Worm (Caenorhabditis elegans): ENCODE results near the gene W03C9.2.

W03C9.2 gene

DNA sequence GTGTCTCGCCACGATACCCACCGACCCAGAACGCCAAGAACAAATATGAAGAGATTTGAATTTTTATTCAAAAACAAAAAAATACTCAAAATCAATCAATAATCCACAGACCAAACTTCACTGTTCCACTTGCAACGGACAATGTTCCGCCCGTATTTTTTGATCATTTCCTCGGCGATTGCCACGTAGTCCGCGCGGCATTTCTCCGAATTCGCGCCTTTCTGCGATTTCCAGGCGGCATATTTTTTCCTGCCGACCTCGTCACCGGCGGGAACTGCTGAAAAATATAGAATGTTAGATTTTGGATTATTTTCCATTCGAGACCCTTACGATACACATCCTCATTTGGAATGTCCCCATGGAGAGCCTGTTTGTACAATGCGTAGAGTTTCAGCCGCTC lies 10.1 kb downstream of the W03C9.2 start:
- TF ChIP-seq dao-5 (tag; optimal IDR thresholded peaks at IDR 0.05) (no peak), him-1 (tag; optimal IDR thresholded peaks at IDR 0.05) (no peak), W03F9.2 (tag; optimal IDR thresholded peaks at IDR 0.05) (no peak)

DNA sequence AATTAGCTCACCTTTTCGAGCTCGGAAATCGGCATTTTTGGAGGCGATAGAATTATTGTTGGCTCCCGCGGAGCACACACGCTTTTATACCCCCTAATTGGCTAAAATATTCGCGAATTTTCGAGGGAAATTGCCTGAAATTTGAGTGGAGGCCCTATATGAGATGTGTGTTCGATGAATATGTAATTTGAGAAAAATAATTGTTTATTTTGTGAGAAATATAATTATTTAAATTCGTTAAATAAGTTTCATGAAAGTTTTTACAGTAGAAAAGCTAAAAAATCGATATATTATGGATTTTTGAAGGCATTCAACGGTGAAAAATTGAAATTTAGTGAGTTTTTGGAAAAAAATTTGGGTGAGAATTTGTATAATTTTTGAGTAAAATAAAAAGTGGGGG lies 11.5 kb downstream of the W03C9.2 start, which contains the start of gene acbp-6:
acbp-6 (minus strand) TSS at position 101 of the 400 bp plus-strand sequence.
- TF ChIP-seq W03F9.2 (tag; optimal IDR thresholded peaks at IDR 0.05) (no peak), dao-5 (tag; optimal IDR thresholded peaks at IDR 0.05) (no peak), him-1 (tag; optimal IDR thresholded peaks at IDR 0.05) (no peak)

DNA sequence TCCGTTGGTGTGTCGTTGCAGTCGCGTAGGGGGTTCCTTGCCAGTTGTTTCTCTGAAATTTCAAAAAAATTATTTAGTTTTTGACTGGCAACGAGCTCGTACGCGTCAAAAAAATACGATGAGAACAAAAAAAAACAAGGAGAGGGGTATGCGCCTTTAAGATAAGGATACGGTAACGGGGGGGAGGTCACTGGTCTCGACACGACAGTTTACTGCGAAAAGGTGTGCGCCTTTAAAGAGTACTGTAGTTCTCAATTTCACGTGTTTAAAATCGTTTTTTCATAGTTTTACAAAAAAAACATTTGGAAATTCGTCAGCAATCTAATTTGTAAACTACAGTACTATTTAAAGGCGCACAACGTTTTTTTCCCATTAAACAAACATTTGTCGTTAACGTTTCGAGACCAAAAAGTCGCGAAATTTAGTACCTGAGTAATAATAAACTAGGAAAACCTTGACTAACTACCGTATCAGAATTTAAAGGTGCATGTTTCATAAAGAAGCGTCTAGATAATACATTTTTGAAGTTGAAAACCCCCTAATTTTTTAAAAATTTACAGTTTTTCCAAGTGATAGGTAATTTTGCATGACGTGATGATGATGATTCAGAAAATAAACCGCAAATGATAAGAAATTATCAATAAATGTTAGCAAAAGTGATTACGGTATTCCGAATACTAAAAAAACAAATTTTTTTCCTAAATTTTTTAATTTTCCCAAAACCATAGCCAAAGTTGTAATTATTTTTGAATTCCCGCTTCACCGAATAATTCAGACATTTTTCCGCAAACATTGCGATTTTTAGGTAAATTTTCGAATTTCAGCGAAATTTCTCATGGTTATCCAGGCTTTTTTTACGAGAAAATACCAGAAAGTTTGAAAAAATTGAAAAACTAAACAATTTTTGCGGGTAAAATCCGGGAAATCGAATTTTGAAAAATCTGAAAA lies 12.2 kb downstream of the W03C9.2 start:
- TF ChIP-seq dao-5 (tag; optimal IDR thresholded peaks at IDR 0.05): no peak
- no peak for TF ChIP-seq W03F9.2 (tag; optimal IDR thresholded peaks at IDR 0.05)
- no peak for TF ChIP-seq him-1 (tag; optimal IDR thresholded peaks at IDR 0.05)

DNA sequence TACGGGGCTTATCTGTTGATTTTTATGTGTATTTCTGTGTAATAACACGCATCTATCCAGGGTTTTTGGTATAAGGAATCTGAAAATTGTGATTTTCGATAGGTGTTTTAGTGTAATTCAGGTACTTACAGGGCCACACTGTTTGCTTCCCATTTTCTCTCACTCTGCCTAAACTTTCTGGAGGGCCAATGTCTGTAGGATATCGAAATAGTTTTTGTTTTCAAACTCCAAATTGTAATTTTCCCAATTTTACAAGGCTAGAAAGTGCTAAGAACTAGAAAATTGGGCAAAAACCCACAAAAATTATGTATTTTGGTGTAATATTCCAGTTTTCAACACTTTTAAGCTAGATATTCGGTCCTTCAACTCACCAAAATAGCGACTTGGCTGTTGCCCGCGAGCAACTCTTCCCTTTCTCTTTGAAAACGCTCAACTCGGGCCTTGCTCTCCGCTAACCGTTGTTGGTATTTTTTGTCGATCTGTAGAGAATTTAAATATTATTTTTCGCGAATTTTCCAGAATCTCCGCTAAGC lies 14.6 kb downstream of the W03C9.2 start:
- TF ChIP-seq dao-5 (tag; optimal IDR thresholded peaks at IDR 0.05) (no peak), him-1 (tag; optimal IDR thresholded peaks at IDR 0.05) (no peak), W03F9.2 (tag; optimal IDR thresholded peaks at IDR 0.05) (no peak)

ce11 chrII:11977363-11977762 lies 15.2 kb downstream of the W03C9.2 start, which contains the start of gene Y17G7B.21:
Gene Y17G7B.21 (minus strand): TSS chrII:11977661.
- no peak for TF ChIP-seq W03F9.2 (tag; optimal IDR thresholded peaks at IDR 0.05)
- no peak for TF ChIP-seq dao-5 (tag; optimal IDR thresholded peaks at IDR 0.05)
- no peak for TF ChIP-seq him-1 (tag; optimal IDR thresholded peaks at IDR 0.05)

DNA sequence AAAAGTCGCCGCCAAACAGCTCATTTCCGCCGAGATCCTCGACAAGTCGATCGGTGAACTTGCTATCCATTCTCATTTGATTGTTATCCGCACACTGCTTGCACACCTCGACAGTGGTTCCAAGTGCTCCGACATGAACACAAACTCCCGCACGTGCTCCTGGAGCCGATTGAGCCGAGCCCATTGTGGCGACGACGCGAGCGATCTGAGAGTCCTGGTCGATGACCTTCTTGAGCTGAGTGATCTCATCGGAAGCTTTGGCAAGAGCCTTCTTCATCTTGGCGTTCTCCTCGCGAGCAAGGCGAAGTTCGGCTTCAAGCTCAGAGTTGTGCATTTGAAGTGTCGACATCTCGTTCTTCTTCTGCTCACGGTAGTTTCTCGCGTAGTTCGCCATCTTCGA lies 16.3 kb downstream of the W03C9.2 start:
- TF ChIP-seq him-1 (tag; optimal IDR thresholded peaks at IDR 0.05) (no peak), W03F9.2 (tag; optimal IDR thresholded peaks at IDR 0.05) (no peak), dao-5 (tag; optimal IDR thresholded peaks at IDR 0.05) (no peak)

DNA sequence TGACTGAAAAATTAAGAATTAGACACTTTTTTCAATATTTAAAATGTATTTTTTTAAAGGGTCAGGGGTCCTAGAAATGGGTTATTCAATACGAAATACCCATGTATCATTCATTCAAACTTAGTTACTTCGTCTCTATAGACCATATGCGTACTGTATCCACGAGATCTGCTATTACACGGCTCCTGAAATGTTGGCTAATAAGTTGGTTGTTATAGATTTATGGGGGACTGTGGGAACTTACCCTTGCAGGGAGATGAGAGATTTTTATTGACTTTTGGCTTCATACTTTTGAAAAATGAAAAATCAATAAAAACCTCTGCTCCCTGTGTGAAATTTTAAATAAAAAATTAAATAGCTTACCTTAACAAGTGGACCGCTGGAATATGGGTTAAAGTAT lies 16.8 kb downstream of the W03C9.2 start:
- TF ChIP-seq dao-5 (tag; optimal IDR thresholded peaks at IDR 0.05): no peak

DNA sequence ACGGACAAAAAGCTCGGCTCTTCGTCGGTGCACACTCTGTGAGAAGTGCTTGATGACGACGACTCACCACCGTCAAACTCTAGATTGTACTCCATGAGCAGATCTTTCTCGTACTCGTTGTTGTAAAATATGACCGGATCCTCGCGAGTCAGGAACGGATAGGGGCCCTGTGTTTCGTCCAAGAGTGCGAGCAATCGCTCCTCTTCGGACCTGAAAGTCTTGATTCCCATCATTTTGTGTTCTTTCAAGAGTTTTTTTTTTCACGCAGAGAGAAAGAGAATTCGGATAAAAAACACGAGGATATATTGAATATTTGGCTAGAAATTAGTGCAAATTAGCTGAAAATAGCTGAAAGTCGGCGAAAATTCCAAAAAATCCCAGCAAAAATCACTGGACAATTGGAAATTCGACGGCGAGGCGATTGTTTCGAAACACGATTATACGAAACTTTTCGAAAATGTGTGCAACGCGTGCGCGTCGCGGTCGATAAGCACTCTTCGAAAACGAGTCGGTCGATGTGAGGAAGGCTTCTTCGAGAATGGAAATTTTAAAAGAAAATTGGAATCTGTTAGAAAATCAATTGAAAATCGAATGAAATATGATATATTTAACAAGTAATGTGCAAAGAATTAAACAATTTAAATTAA lies 17.4 kb downstream of the W03C9.2 start, which contains the start of the genes ash-2 and Y17G7B.20:
ash-2 (plus strand) TSS at position 390 of the 647 bp plus-strand sequence.
Y17G7B.20 (minus strand) TSS at position 396 of the 647 bp plus-strand sequence.
- no peak for TF ChIP-seq him-1 (tag; optimal IDR thresholded peaks at IDR 0.05)
- TF ChIP-seq dao-5 (tag; optimal IDR thresholded peaks at IDR 0.05): no peak
- no peak for TF ChIP-seq W03F9.2 (tag; optimal IDR thresholded peaks at IDR 0.05)

DNA sequence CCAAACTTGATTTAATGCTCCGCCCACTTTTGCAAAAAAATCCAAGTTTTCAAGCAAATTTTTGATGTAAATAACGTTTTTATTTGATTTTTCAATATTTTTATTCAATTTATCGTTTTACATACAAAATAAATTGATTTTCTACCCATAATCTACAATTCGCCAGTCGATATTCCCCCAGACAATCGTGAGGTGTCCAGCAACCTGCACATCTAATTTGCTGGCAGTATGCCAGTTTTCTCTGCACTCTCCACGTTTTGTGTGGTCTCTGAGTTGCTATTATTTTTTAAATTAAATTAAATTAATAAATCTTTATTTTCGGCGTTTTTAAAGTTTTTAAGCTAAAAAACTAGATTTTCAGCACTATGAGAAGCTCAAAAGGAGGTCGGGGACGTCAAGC lies 17.9 kb downstream of the W03C9.2 start:
- TF ChIP-seq dao-5 (tag; optimal IDR thresholded peaks at IDR 0.05) (no peak), W03F9.2 (tag; optimal IDR thresholded peaks at IDR 0.05) (peak; percentile 93), him-1 (tag; optimal IDR thresholded peaks at IDR 0.05) (peak; percentile 72)

ce11 chrII:11988724-11989123 lies 26.6 kb downstream of the W03C9.2 start, which contains the start of gene Y17G7B.3:
Gene Y17G7B.3 (plus strand): TSS chrII:11989024.
- TF ChIP-seq him-1 (tag; optimal IDR thresholded peaks at IDR 0.05) (no peak), dao-5 (tag; optimal IDR thresholded peaks at IDR 0.05) (no peak), W03F9.2 (tag; optimal IDR thresholded peaks at IDR 0.05) (no peak)

DNA sequence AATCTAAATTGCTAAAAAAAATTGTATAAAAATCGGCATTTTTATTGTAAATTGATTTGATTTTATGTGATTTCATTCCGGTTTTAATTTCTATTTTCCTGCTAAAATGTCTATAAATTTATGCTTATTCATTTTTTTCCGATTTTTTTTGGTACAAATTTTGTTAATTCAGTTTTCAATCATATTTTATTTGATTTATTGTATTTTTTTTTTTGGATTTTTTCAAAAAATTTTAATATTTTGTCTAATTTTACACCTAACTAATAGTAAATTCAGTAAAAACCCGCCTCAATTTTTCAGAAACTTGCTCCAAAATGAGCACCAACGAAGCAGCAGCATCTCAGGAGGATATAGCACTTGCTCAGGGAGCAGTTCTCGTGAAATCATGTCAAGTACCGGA lies 30.5 kb downstream of the W03C9.2 start, which contains the start of gene dhps-1:
dhps-1 (plus strand) TSS at position 301 of the 400 bp plus-strand sequence.
- no peak for TF ChIP-seq W03F9.2 (tag; optimal IDR thresholded peaks at IDR 0.05)

DNA sequence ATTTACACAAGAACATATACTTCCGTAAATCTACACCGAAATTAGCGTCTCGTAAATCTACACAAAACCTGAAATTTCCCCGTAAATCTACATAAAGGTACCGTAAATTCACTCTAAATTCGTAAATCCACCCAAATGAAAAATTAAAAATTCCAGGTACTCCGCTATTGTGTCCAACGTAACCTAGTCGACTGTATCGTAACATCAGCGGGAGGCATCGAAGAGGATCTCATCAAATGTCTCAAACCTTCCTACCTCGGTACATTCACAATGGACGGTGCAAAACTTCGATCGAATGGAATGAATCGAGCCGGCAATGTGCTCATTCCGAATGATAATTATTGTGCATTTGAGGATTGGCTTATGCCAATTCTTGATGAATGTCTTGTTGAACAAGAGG lies 32.8 kb downstream of the W03C9.2 start:
- no peak for TF ChIP-seq W03F9.2 (tag; optimal IDR thresholded peaks at IDR 0.05)
- TF ChIP-seq dao-5 (tag; optimal IDR thresholded peaks at IDR 0.05): no peak
- TF ChIP-seq him-1 (tag; optimal IDR thresholded peaks at IDR 0.05): no peak

DNA sequence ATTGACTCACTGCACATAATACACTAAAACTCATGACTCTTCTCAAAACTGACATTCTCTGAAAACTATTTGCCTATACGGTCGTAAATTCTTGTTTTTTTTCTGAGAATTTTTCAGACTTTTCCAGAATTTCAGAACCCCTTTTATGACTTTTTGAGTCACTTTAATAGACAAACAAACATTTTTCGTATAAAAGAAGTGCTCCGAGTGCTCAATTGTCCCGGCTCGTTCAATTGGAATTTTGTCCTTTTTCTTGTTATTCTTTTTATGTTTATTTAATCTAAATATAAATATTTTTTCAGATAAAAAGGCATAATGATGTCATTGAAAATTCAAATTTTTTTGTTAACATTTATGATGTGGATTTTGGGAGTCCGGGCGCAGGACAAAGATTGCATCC lies 36.7 kb downstream of the W03C9.2 start, which contains the start of gene Y17G7B.23:
Y17G7B.23 (plus strand) TSS at position 301 of the 400 bp plus-strand sequence.
- TF ChIP-seq dao-5 (tag; optimal IDR thresholded peaks at IDR 0.05): no peak

DNA sequence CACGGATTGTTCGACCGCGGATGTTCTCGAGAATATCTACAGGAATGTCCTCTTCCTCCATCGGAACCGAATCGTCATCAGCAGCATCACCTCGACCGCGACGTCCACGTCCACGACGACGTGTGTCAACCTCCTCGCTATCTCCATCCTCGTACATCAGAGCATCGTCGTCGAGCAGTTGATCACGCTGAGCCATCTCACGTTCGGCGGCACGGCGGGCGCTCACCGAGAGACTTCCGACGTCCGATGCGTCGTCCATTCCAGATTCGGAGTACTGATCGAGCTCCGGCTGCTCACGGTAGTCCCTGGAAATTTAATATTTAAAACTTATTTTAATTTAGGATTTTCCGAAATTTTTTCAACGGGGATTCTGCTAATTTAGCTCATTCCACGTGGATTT lies 43.8 kb downstream of the W03C9.2 start:
- TF ChIP-seq W03F9.2 (tag; optimal IDR thresholded peaks at IDR 0.05): no peak
- TF ChIP-seq him-1 (tag; optimal IDR thresholded peaks at IDR 0.05): no peak
- TF ChIP-seq dao-5 (tag; optimal IDR thresholded peaks at IDR 0.05): no peak

Measured in whole organism, L4/young adult.